Fruit fly (Drosophila melanogaster) whole organism, prepupa: Measurements from ENCODE around the gene wb.

Experiments used
- Blimp-1 ChIP-seq: fragments of 200-800 bp; sonication (Bioruptor generic); optimal IDR thresholded peaks from 3 replicates; lab custom pipeline; 2017; ENCODE audit warnings: missing biosample characterization, missing genetic modification characterization, mild to moderate bottlenecking, moderate library complexity, missing genetic modification reagents
- CG11294 ChIP-seq: fragments of 200-800 bp; sonication (Bioruptor generic); IDR thresholded peaks from 2 replicates; pipeline ENCODE4 v1.3.6; 2022; ENCODE audit warnings: missing biosample characterization, missing genetic modification characterization
- CG1621 ChIP-seq: fragments of 200-800 bp; sonication (Bioruptor generic); optimal IDR thresholded peaks from 3 replicates; lab custom pipeline; 2018; ENCODE audit warnings: missing biosample characterization, mild to moderate bottlenecking, missing genetic modification characterization
- CG16779 ChIP-seq: fragments of 200-800 bp; sonication (Bioruptor generic); optimal IDR thresholded peaks from 3 replicates; lab custom pipeline; 2017; ENCODE audit warnings: missing biosample characterization, mild to moderate bottlenecking, missing genetic modification characterization
- CG8119 ChIP-seq: fragments of 200-800 bp; sonication (Bioruptor generic); IDR thresholded peaks from 3 replicates; pipeline ENCODE4 v1.3.6; 2022; ENCODE audit warnings: missing biosample characterization, missing genetic modification characterization
- Gug ChIP-seq: fragments of 200-800 bp; sonication (Bioruptor generic); IDR thresholded peaks from 2 replicates; pipeline ENCODE4 v1.3.6; 2022; ENCODE audit warnings: missing biosample characterization, missing genetic modification characterization
- Sox102F ChIP-seq: fragments of 200-800 bp; sonication (Bioruptor generic); optimal IDR thresholded peaks from 2 replicates; lab custom pipeline; 2016; ENCODE audit warnings: missing biosample characterization, mild to moderate bottlenecking, missing genetic modification characterization
- cyc ChIP-seq: fragments of 200-800 bp; sonication (Bioruptor generic); optimal IDR thresholded peaks from 3 replicates; lab custom pipeline; 2016; ENCODE audit warnings: missing biosample characterization, missing genetic modification characterization
- dac ChIP-seq: fragments of 200-800 bp; sonication (Bioruptor generic); optimal IDR thresholded peaks from 2 replicates; lab custom pipeline; 2017; ENCODE audit warnings: missing biosample characterization, mild to moderate bottlenecking, missing genetic modification characterization
- fd85E ChIP-seq: fragments of 200-800 bp; sonication (Bioruptor generic); optimal IDR thresholded peaks from 3 replicates; lab custom pipeline; 2016; ENCODE audit warnings: missing biosample characterization, missing genetic modification characterization
- svp ChIP-seq: fragments of 200-800 bp; sonication (Bioruptor generic); peaks from one replicate; lab custom pipeline; 2016; ENCODE audit warnings: missing biosample characterization, missing genetic modification characterization

dm6 chr2L:14230050-14230449 is 32.8 kb upstream of the wb start:
- TF ChIP-seq cyc (GFP tag; lab: Kevin White, UChicago) (no peak), Gug (GFP tag; lab: Robert Waterston, UW) (no peak), CG11294 (GFP tag; lab: Robert Waterston, UW) (no peak), CG1621 (tag; lab: Kevin White, UChicago) (no peak), Blimp-1 (no peak), dac (GFP tag; lab: Kevin White, UChicago) (no peak), CG16779 (no peak), fd85E (GFP tag; lab: Kevin White, UChicago) (no peak), CG8119 (GFP tag; lab: Robert Waterston, UW) (no peak), svp (GFP tag; lab: Kevin White, UChicago) (peak; percentile 37), Sox102F (GFP tag; lab: Kevin White, UChicago) (no peak)
